Worm (Caenorhabditis elegans) whole organism, midembryonic: Measurements from ENCODE around the gene mog-1.

Source experiments
- flt-1 ChIP-seq: fragments of 200-800 bp; sonication (Bioruptor generic); IDR thresholded peaks from 2 replicates; pipeline ENCODE4 v1.3.6; 2022; ENCODE audit warnings: missing genetic modification characterization, missing compliant biosample characterization
- med-1 ChIP-seq: sonication (generic microtip); optimal IDR thresholded peaks from 2 replicates; lab custom pipeline; 2017; ENCODE audit warnings: missing genetic modification characterization, mild to moderate bottlenecking, missing compliant biosample characterization, antibody characterized with exemption, missing genetic modification reagents; ENCODE audit not compliant: insufficient read depth
- ref-1 ChIP-seq: fragments of 200-800 bp; sonication (Bioruptor generic); conservative IDR thresholded peaks from 2 replicates; pipeline ENCODE4 v1.3.6; 2022; ENCODE audit warnings: missing genetic modification reagents, missing genetic modification characterization, missing compliant biosample characterization
- ztf-23 ChIP-seq: fragments of 200-800 bp; sonication (Bioruptor generic); IDR thresholded peaks from 2 replicates; pipeline ENCODE4 v1.3.6; 2022; ENCODE audit warnings: missing genetic modification reagents, missing genetic modification characterization, missing compliant biosample characterization

DNA sequence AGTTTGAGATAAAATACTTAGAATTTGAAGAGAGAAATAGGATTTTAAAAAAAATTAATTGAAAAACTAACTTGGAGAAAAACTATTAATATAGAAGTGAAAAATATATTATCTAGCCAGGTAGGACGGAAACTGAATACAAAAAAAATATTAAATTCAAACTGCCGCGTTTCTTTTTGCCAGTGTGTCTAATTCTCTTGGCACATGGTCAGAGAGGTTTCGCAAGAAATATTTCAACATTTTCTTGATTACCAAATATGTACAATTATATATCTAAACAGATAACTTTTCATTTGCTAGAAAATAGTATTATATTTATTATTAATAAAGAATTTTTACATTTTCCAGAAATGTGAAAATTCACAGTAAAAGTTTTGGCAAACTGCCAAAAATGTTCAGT, 43.5 kb downstream of the mog-1 start:
- TF ChIP-seq med-1 (no peak), ztf-23 (no peak), flt-1 (GFP tag; lab: Robert Waterston, UW) (no peak), ref-1 (GFP tag; lab: Robert Waterston, UW) (no peak)
